Fruit fly (Drosophila melanogaster) whole organism: ENCODE data around the gene CG34282.

Experiments used
- CG8478 ChIP-seq: fragments of >200 bp; optimal IDR thresholded peaks from 2 replicates; lab custom pipeline; 2018; ENCODE audit warnings: inconsistent platforms
- Dll ChIP-seq: fragments of >200 bp; optimal IDR thresholded peaks from 2 replicates; lab custom pipeline; 2017
- pan ChIP-seq: fragments of >200 bp; optimal IDR thresholded peaks from 2 replicates; lab custom pipeline; 2017
- psq ChIP-seq: fragments of >200 bp; optimal IDR thresholded peaks from 2 replicates; lab custom pipeline; 2017
- usp ChIP-seq: fragments of >200 bp; optimal IDR thresholded peaks from 2 replicates; lab custom pipeline; 2017; ENCODE audit warnings: missing biosample characterization, missing genetic modification characterization, mixed read lengths

dm6 chr3R:18658945-18659642 lies 36.0 kb upstream of the CG34282 start, which contains the start of the genes CG31224 and CstF64:
- no peak for TF ChIP-seq psq
- TF ChIP-seq CG8478: no peak
- no peak for TF ChIP-seq usp
- TF ChIP-seq pan (lab: Kevin White, UChicago): no peak
- TF ChIP-seq Dll (lab: Kevin White, UChicago): no peak
